Worm (Caenorhabditis elegans) whole organism, L2 larva: ENCODE measurements around the gene T05A8.7.

Experiments used
- R02D3.7 ChIP-seq: fragments of 150-350 bp; optimal IDR thresholded peaks from 2 replicates; lab custom pipeline; 2014; ENCODE audit warnings: missing biosample characterization, missing genetic modification characterization
- aly-2 ChIP-seq: fragments of 150-350 bp; optimal IDR thresholded peaks from 2 replicates; lab custom pipeline; 2014; ENCODE audit warnings: missing biosample characterization, missing genetic modification characterization
- elt-3 ChIP-seq: sonication (generic microtip); optimal IDR thresholded peaks from 2 replicates; lab custom pipeline; 2017; ENCODE audit warnings: missing biosample characterization, missing genetic modification characterization
- lin-39 ChIP-seq: fragments of 150-350 bp; optimal IDR thresholded peaks from 2 replicates; lab custom pipeline; 2014; ENCODE audit warnings: missing biosample characterization, missing genetic modification reagents, missing genetic modification characterization
- mdl-1 ChIP-seq, 2 experiments: fragments of 150-350 bp in 1 of 2; sonication (generic microtip) in 1 of 2; optimal IDR thresholded peaks; 2 replicates each; lab custom pipeline; 2017; ENCODE audit warnings: missing biosample characterization in 2 of 2, missing genetic modification characterization in 2 of 2
- nhr-23 ChIP-seq: fragments of 150-350 bp; optimal IDR thresholded peaks from 2 replicates; lab custom pipeline; 2014; ENCODE audit warnings: missing biosample characterization, missing genetic modification reagents, missing genetic modification characterization
- snpc-4 ChIP-seq: fragments of 150-350 bp; optimal IDR thresholded peaks from 2 replicates; lab custom pipeline; 2014; ENCODE audit warnings: missing biosample characterization, missing genetic modification characterization

- TF ChIP-seq elt-3 (tag; lab: Kevin White, UChicago) (no peak), aly-2 (tag; lab: Kevin White, UChicago) (no peak), mdl-1 (tag; optimal IDR thresholded peaks at IDR 0.05; lab: Kevin White, UChicago) (no peak), R02D3.7 (tag; lab: Kevin White, UChicago) (no peak), nhr-23 (tag; lab: Kevin White, UChicago) (no peak), snpc-4 (no peak), lin-39 (tag; lab: Kevin White, UChicago) (no peak)
Observed at ce11 chrII:2700229-2700628, 41.9 kb downstream of the T05A8.7 start, which contains the start of gene sri-61.
